Fruit fly (Drosophila melanogaster): ENCODE measurements around the gene ome.

Gene ome

dm6 chr3L:14652554-14652953, 20.1 kb upstream of the ome start (continued):
- peak; percentile 73 for TF ChIP-seq Sox100B (GFP tag; optimal IDR thresholded peaks at IDR 0.05)
- TF ChIP-seq H15 (GFP tag; IDR thresholded peaks at IDR 0.05) = peak; percentile 50; the same call in 1 of the 3 replicates
- TF ChIP-seq Blimp-1 (GFP tag; optimal IDR thresholded peaks at IDR 0.05) = peak; percentile 93
- TF ChIP-seq caup (GFP tag; optimal IDR thresholded peaks at IDR 0.05; ENCODE audit: severe bottlenecking) = peak; percentile 40
- TF ChIP-seq CG12769 (tag; optimal IDR thresholded peaks at IDR 0.05) = peak; percentile 44
- TF ChIP-seq CG13424 (tag; optimal IDR thresholded peaks at IDR 0.05) = peak; percentile 78
- TF ChIP-seq CG10147 (GFP tag; optimal IDR thresholded peaks at IDR 0.05) = peak; percentile 63
- no peak; the same call in 2 of the 3 replicates for TF ChIP-seq ase (GFP tag; IDR thresholded peaks at IDR 0.05)
- TF ChIP-seq CG4854 (GFP tag; optimal IDR thresholded peaks at IDR 0.05) = peak; percentile 11
- TF ChIP-seq Nf-YB (GFP tag; optimal IDR thresholded peaks at IDR 0.05) = peak; percentile 72
- TF ChIP-seq emc (GFP tag; optimal IDR thresholded peaks at IDR 0.05) = no peak
- TF ChIP-seq ash1 (GFP tag; optimal IDR thresholded peaks at IDR 0.05) = no peak
- TF ChIP-seq Mes4 (GFP tag; optimal IDR thresholded peaks at IDR 0.05) = peak; percentile 68
- TF ChIP-seq CG4730 (GFP tag; IDR thresholded peaks at IDR 0.05) = peak; percentile 49; the same call in 1 of the 2 replicates
- peak; percentile 9 for TF ChIP-seq CG9876 (GFP tag; optimal IDR thresholded peaks at IDR 0.05)
- TF ChIP-seq gcm2 (GFP tag; optimal IDR thresholded peaks at IDR 0.05) = peak; percentile 53
- peak; percentile 56; the same call in 1 of the 2 replicates for TF ChIP-seq ttk (GFP tag; IDR thresholded peaks at IDR 0.05)
- no peak for TF ChIP-seq nerfin-2 (GFP tag; IDR thresholded peaks at IDR 0.05; ENCODE audit: partially characterized antibody)
- peak; percentile 82 for TF ChIP-seq CG16863 (GFP tag; optimal IDR thresholded peaks at IDR 0.05)
- TF ChIP-seq oc (tag; optimal IDR thresholded peaks at IDR 0.05) = peak; percentile 86
- TF ChIP-seq Hr39 (optimal IDR thresholded peaks at IDR 0.05) = no peak
- peak; percentile 76 for TF ChIP-seq CG11504 (tag; optimal IDR thresholded peaks at IDR 0.05)
- TF ChIP-seq CG13123 (GFP tag; optimal IDR thresholded peaks at IDR 0.05) = peak; percentile 61
- TF ChIP-seq HLH4C (GFP tag; IDR thresholded peaks at IDR 0.05; ENCODE audit: partially characterized antibody) = no peak
- TF ChIP-seq CG31224 (GFP tag; IDR thresholded peaks at IDR 0.05) = no peak
- TF ChIP-seq jing (GFP tag; optimal IDR thresholded peaks at IDR 0.05) = peak; percentile 50
- TF ChIP-seq CTCF (GFP tag; optimal IDR thresholded peaks at IDR 0.05) = peak; percentile 14
- TF ChIP-seq Nf-YC (tag; optimal IDR thresholded peaks at IDR 0.05) = no peak
- TF ChIP-seq tgo (GFP tag; IDR thresholded peaks at IDR 0.05) = peak; percentile 48; the same call in 2 of the 3 replicates
- 0 out of 3 replicates have a peak, but pooled peaks have one; percentile 54 for TF ChIP-seq gce (GFP tag; IDR thresholded peaks at IDR 0.05)
- TF ChIP-seq maf-S (GFP tag; optimal IDR thresholded peaks at IDR 0.05) = peak; percentile 29
- TF ChIP-seq lmd (GFP tag; IDR thresholded peaks at IDR 0.05) = peak; percentile 60
- no peak for TF ChIP-seq CG8478 (optimal IDR thresholded peaks at IDR 0.05)
- TF ChIP-seq Rfx (GFP tag; IDR thresholded peaks at IDR 0.05) = 0 out of 2 replicates have a peak, but pooled peaks have one; percentile 13
- peak; percentile 73 for TF ChIP-seq CG5245 (GFP tag; optimal IDR thresholded peaks at IDR 0.05)
- TF ChIP-seq Hr78 (GFP tag; optimal IDR thresholded peaks at IDR 0.05) = peak in 1 of 2 experiments; percentile 64
- peak; percentile 95 for TF ChIP-seq CG10979 (tag; optimal IDR thresholded peaks at IDR 0.05)
- peak; percentile 48 for TF ChIP-seq NfI (GFP tag; optimal IDR thresholded peaks at IDR 0.05)
- no peak for TF ChIP-seq CG9797 (GFP tag; optimal IDR thresholded peaks at IDR 0.05)
- TF ChIP-seq ranshi (GFP tag; IDR thresholded peaks at IDR 0.05) = peak; percentile 72; the same call in 1 of the 2 replicates
- TF ChIP-seq Xrp1 (GFP tag; IDR thresholded peaks at IDR 0.05) = peak; percentile 93
- TF ChIP-seq nmo (GFP tag; optimal IDR thresholded peaks at IDR 0.05) = peak; percentile 84
- TF ChIP-seq tio (GFP tag; optimal IDR thresholded peaks at IDR 0.05) = peak; percentile 66
- TF ChIP-seq ftz-f1 (GFP tag; optimal IDR thresholded peaks at IDR 0.05) = no peak
- peak; percentile 29 for TF ChIP-seq CrebB (tag; optimal IDR thresholded peaks at IDR 0.05)
- TF ChIP-seq ab (GFP tag; optimal IDR thresholded peaks at IDR 0.05) = peak; percentile 20
- no peak for TF ChIP-seq gro (GFP tag; optimal IDR thresholded peaks at IDR 0.05)
- peak; percentile 66 for TF ChIP-seq salm (tag; optimal IDR thresholded peaks at IDR 0.05)
- TF ChIP-seq Bdp1 (GFP tag; optimal IDR thresholded peaks at IDR 0.05) = peak; percentile 35
- TF ChIP-seq CG9215 (GFP tag; IDR thresholded peaks at IDR 0.05) = peak; percentile 35; the same call in 1 of the 2 replicates
- TF ChIP-seq chinmo (GFP tag; IDR thresholded peaks at IDR 0.05; ENCODE audit: partially characterized antibody) = no peak

All from whole organism, embryonic.